Worm (Caenorhabditis elegans) whole organism, L1 larva: Measurements from ENCODE around the gene col-142.

Source experiments
- Y116A8C.19 ChIP-seq: sonication (generic microtip); optimal IDR thresholded peaks from 2 replicates; lab custom pipeline; 2016; ENCODE audit warnings: missing compliant biosample characterization, missing genetic modification characterization, borderline replicate concordance
- aly-2 ChIP-seq: fragments of 150-350 bp; optimal IDR thresholded peaks from 2 replicates; lab custom pipeline; 2014; ENCODE audit warnings: missing biosample characterization, missing genetic modification characterization
- ceh-63 ChIP-seq: fragments of 200-800 bp; sonication (Bioruptor generic); optimal IDR thresholded peaks from 2 replicates; lab custom pipeline; 2018; ENCODE audit warnings: mild to moderate bottlenecking, missing genetic modification characterization, missing compliant biosample characterization
- dpl-1 ChIP-seq, 3 experiments: fragments of 150-350 bp in 2 of 3; sonication (generic microtip) in 1 of 3; optimal IDR thresholded peaks; 2 replicates each; lab custom pipeline; 2014 to 2017; ENCODE audit warnings: missing biosample characterization in 3 of 3, missing genetic modification characterization in 3 of 3, missing genetic modification reagents in 3 of 3
- elt-3 ChIP-seq, 6 experiments: fragments of 150-350 bp in 1 of 6; sonication (generic microtip); optimal IDR thresholded peaks; 2 replicates each; lab custom pipeline; 2017 to 2018; ENCODE audit warnings: missing biosample characterization in 6 of 6, missing genetic modification characterization in 6 of 6, inconsistent platforms in 1 of 6
- lin-39 ChIP-seq: fragments of 150-350 bp; optimal IDR thresholded peaks from 2 replicates; lab custom pipeline; 2014; ENCODE audit warnings: missing biosample characterization, missing genetic modification reagents, missing genetic modification characterization
- nhr-11 ChIP-seq: fragments of 150-350 bp; optimal IDR thresholded peaks from 2 replicates; lab custom pipeline; 2014; ENCODE audit warnings: missing biosample characterization, missing genetic modification characterization
- nhr-237 ChIP-seq: fragments of 150-350 bp; optimal IDR thresholded peaks from 2 replicates; lab custom pipeline; 2014; ENCODE audit warnings: missing biosample characterization, missing genetic modification characterization
- nhr-76 ChIP-seq: sonication (generic microtip); optimal IDR thresholded peaks from 2 replicates; lab custom pipeline; 2017; ENCODE audit warnings: missing biosample characterization, missing genetic modification characterization
- nhr-90 ChIP-seq: sonication (generic microtip); optimal IDR thresholded peaks from 2 replicates; lab custom pipeline; 2016; ENCODE audit warnings: mild to moderate bottlenecking, missing genetic modification characterization, missing compliant biosample characterization; ENCODE audit not compliant: poor library complexity

ce11 chrV:6876763-6877515 lies 46.0 kb downstream of the col-142 start:
- no peak for TF ChIP-seq nhr-237 (tag; lab: Kevin White, UChicago)
- TF ChIP-seq Y116A8C.19 (tag; lab: Kevin White, UChicago): no peak
- peak in 1 of 6 experiments; percentile 7 for TF ChIP-seq elt-3 (tag; optimal IDR thresholded peaks at IDR 0.05; lab: Kevin White, UChicago)
- no peak for TF ChIP-seq lin-39 (tag; lab: Kevin White, UChicago)
- no peak for TF ChIP-seq dpl-1 (GFP tag; optimal IDR thresholded peaks at IDR 0.05; lab: Kevin White, UChicago)
- no peak for TF ChIP-seq nhr-76
- no peak for TF ChIP-seq aly-2
- TF ChIP-seq nhr-90 (tag; lab: Kevin White, UChicago): peak; percentile 8
- no peak for TF ChIP-seq ceh-63 (GFP tag; lab: Kevin White, UChicago)
- TF ChIP-seq nhr-11: no peak
